Fruit fly (Drosophila melanogaster): ENCODE measurements around the gene Naa30B.
A peak's percentile ranks its signal among the peaks of the same experiment; 100 is the strongest.

Naa30B gene

DNA sequence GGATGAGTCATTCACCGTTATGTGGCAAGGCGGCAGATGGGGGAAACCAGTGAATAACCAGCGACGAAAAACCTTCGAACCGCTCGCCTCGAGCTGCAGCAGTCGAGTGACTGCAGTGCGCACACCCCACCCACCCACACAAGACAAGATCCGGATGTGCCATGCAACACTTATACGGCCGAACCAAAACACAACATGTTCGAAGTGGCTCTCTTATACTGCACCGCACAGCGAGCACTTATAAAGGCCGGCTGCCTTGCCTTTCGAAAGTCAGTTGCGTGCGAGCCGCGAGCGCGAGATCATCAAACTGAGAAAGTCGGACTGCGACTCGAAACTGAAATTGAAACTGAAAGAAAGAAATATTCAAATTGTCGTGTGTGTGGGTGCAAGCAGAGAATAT, 8.3 kb downstream of the Naa30B start, which contains the start of gene rho (continued):
- TF ChIP-seq CG10979 (tag; optimal IDR thresholded peaks at IDR 0.05) (peak; percentile 5), Side (GFP tag; optimal IDR thresholded peaks at IDR 0.05) (peak; percentile 52), Opbp (GFP tag; IDR thresholded peaks at IDR 0.05; ENCODE audit: partially characterized antibody) (peak; percentile 54; the same call in 2 of the 3 replicates), fd102C (GFP tag; optimal IDR thresholded peaks at IDR 0.05) (peak; percentile 48), CG16863 (GFP tag; optimal IDR thresholded peaks at IDR 0.05) (peak; percentile 25), CG18764 (GFP tag; optimal IDR thresholded peaks at IDR 0.05) (no peak), Pdp1 (GFP tag; optimal IDR thresholded peaks at IDR 0.05) (peak in 1 of 2 experiments; percentile 6), CG10431 (GFP tag; optimal IDR thresholded peaks at IDR 0.05) (no peak), gsb-n (tag; optimal IDR thresholded peaks at IDR 0.05) (peak; percentile 46), CG2678 (tag; optimal IDR thresholded peaks at IDR 0.05) (peak; percentile 31), wek (GFP tag; optimal IDR thresholded peaks at IDR 0.05) (no peak), CG7372 (GFP tag; IDR thresholded peaks at IDR 0.05) (no peak), row (GFP tag; IDR thresholded peaks at IDR 0.05) (0 out of 3 replicates have a peak, but pooled peaks have one; percentile 4), lov (optimal IDR thresholded peaks at IDR 0.05) (no peak), lov (GFP tag; IDR thresholded peaks at IDR 0.05) (0 out of 3 replicates have a peak, but pooled peaks have one; percentile 24), mirr (GFP tag; optimal IDR thresholded peaks at IDR 0.05) (peak; percentile 46), lilli (GFP tag; optimal IDR thresholded peaks at IDR 0.05) (peak; percentile 2), p53 (GFP tag; optimal IDR thresholded peaks at IDR 0.05) (peak; percentile 76), kni (GFP tag; optimal IDR thresholded peaks at IDR 0.05) (peak; percentile 45), CG6854 (GFP tag; optimal IDR thresholded peaks at IDR 0.05) (peak; percentile 27), ind (GFP tag; optimal IDR thresholded peaks at IDR 0.05) (no peak), CG1529 (GFP tag; optimal IDR thresholded peaks at IDR 0.05) (peak; percentile 31), HLHmδ (GFP tag; optimal IDR thresholded peaks at IDR 0.05) (peak; percentile 63), ems (GFP tag; optimal IDR thresholded peaks at IDR 0.05) (peak; percentile 1), H15 (GFP tag; IDR thresholded peaks at IDR 0.05) (no peak), Camta (GFP tag; optimal IDR thresholded peaks at IDR 0.05) (peak; percentile 7), Hey (tag; optimal IDR thresholded peaks at IDR 0.05) (no peak), eyg (GFP tag; optimal IDR thresholded peaks at IDR 0.05) (peak; percentile 8), cg (GFP tag; optimal IDR thresholded peaks at IDR 0.05) (peak; percentile 44), CG6791 (GFP tag; IDR thresholded peaks at IDR 0.05; ENCODE audit: partially characterized antibody) (peak; percentile 62; the same call in 2 of the 3 replicates), CG15514 (GFP tag; optimal IDR thresholded peaks at IDR 0.05) (no peak), emc (GFP tag; optimal IDR thresholded peaks at IDR 0.05) (no peak), CG7786 (GFP tag; optimal IDR thresholded peaks at IDR 0.05) (peak; percentile 3), ttk (GFP tag; IDR thresholded peaks at IDR 0.05) (0 out of 2 replicates have a peak, but pooled peaks have one; percentile 20), CG2199 (GFP tag; IDR thresholded peaks at IDR 0.05) (peak; percentile 54; the same call in 1 of the 3 replicates), abd-A (tag; optimal IDR thresholded peaks at IDR 0.05) (peak; percentile 47), CG12155 (GFP tag; optimal IDR thresholded peaks at IDR 0.05) (no peak), chinmo (GFP tag; IDR thresholded peaks at IDR 0.05; ENCODE audit: partially characterized antibody) (peak; percentile 90; the same call in 3 of the 4 replicates), CG30020 (tag; optimal IDR thresholded peaks at IDR 0.05) (no peak), bab2 (GFP tag; optimal IDR thresholded peaks at IDR 0.05) (no peak), ftz-f1 (GFP tag; optimal IDR thresholded peaks at IDR 0.05) (no peak), nom (GFP tag; optimal IDR thresholded peaks at IDR 0.05) (peak; percentile 46), CG2120 (GFP tag; optimal IDR thresholded peaks at IDR 0.05) (no peak), CG31224 (GFP tag; IDR thresholded peaks at IDR 0.05) (no peak), Rfx (GFP tag; IDR thresholded peaks at IDR 0.05) (peak; percentile 45), CG3163 (GFP tag; optimal IDR thresholded peaks at IDR 0.05) (peak; percentile 35), CG8359 (GFP tag; optimal IDR thresholded peaks at IDR 0.05; ENCODE audit: borderline replicate concordance) (peak; percentile 11), Deaf1 (tag; optimal IDR thresholded peaks at IDR 0.05) (peak; percentile 34), CG12391 (tag; optimal IDR thresholded peaks at IDR 0.05) (peak; percentile 16), CG15601 (tag; optimal IDR thresholded peaks at IDR 0.05) (peak; percentile 61)

Measured in whole organism, embryonic.